Fruit fly (Drosophila melanogaster): Measurements from ENCODE around the gene Gdh.

Gene Gdh

DNA sequence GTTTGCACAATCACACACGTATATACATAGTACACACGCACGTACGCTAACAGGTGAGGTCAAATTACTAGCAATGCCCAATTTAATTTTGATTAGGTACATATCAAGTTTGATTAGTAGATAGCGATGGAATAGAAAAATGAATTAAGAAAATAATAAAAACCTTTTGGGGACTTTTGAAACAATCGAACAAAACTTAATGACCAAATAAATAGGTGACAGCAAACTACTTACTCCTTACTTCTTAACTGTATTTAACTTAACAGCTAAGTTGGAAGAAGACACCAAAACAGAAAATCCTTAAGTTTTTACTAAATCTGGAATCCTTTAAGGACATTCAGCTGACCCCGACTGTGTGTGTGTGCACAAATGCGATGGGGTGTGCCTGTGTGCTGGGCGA is 40.9 kb downstream of the Gdh start:
- TF ChIP-seq CTCF (optimal IDR thresholded peaks at IDR 0.05) (no peak), CG8478 (optimal IDR thresholded peaks at IDR 0.05) (no peak)

DNA sequence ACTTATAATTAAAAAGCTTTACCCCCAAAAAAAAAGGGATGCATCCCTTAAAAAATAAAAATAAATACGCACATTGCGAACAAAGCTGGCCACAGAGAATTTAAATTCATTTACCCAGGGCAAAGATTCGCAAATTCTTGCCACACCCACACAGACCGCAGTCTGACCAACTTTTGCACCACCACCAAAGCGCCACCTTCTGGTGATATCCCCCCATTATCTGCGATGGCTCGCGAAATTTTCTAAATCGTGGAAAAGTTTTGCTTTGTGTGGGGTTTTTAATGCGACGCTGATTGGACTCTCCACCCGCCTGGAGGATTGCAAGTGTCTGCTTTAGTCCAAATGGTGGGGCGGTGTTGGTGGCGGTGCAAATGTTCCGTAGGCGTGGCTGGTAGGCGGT is 42.8 kb downstream of the Gdh start:
- TF ChIP-seq CTCF (optimal IDR thresholded peaks at IDR 0.05) (peak; percentile 57 to 65), CG8478 (optimal IDR thresholded peaks at IDR 0.05) (no peak)

DNA sequence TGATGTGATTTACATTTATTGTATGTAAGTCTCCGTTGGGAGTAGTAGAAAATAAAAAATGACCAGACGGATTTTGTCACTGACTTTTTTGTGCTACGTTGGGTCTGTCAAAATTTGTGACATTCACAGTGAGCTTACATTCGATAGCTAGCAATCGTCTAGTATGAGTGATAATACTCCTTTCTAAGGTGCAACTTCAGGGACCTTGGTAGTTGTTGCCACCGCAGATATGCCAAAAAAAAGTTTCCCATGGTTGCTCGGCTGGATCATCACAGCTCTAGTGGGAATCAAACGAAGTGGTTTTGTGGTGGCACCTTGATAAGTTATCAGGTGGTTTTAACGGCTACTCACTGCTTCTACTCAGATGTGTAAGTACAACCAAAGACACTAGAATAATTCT is 49.4 kb downstream of the Gdh start, which contains the start of gene tbrd-1:
Gene tbrd-1, minus strand, starts transcription at position 101 of the 400 bp plus-strand sequence.
- TF ChIP-seq CG8478 (optimal IDR thresholded peaks at IDR 0.05) = no peak
- TF ChIP-seq CTCF (optimal IDR thresholded peaks at IDR 0.05) = no peak

DNA sequence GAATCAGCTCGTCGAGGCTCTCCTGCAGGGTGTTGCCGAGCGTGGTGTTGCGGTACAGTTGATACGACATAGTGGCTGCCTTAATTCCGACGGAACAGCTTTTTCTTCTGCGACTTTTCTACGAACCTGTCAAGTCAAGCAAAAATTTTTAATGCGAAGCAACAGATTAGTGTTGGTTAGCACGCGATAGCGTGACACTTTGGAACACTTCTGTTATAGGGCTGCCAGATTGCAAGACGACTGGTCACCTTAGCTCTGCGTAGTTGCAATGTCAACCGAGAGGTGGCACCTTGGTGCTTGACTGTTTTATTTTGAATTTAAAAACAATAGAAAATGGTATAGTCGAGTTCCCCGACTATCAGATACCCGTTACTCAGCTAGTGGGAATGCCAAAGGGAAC is 52.0 kb downstream of the Gdh start, which contains the start of gene TfIIA-S:
Gene TfIIA-S, minus strand, starts transcription at position 175 of the 400 bp plus-strand sequence.
- TF ChIP-seq CTCF (optimal IDR thresholded peaks at IDR 0.05) (peak; percentile 97 to 98), CG8478 (optimal IDR thresholded peaks at IDR 0.05) (no peak)

DNA sequence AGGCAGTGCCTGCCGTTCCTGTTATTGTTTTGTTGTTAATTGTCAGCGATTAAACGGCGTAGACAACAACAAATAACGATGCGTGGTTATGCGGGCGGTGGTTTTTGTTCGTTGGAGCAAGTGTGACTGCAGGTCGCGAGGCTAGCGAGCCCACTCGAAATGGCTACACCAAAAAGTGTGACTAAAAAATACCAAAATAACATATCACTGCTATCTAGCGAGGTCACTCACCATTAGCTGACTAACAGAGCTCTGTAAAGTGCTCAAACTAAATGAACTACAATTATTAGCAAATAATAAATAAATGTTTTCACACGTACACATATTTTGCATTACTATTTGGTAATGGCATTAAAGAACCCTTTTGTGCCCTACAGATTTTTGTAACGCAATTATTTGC is 53.0 kb downstream of the Gdh start, which contains the start of gene Pli:
Gene Pli, minus strand, starts transcription at position 131 of the 400 bp plus-strand sequence.
- peak; percentile 59 to 63 for TF ChIP-seq CTCF (optimal IDR thresholded peaks at IDR 0.05)
- TF ChIP-seq CG8478 (optimal IDR thresholded peaks at IDR 0.05) = no peak

DNA sequence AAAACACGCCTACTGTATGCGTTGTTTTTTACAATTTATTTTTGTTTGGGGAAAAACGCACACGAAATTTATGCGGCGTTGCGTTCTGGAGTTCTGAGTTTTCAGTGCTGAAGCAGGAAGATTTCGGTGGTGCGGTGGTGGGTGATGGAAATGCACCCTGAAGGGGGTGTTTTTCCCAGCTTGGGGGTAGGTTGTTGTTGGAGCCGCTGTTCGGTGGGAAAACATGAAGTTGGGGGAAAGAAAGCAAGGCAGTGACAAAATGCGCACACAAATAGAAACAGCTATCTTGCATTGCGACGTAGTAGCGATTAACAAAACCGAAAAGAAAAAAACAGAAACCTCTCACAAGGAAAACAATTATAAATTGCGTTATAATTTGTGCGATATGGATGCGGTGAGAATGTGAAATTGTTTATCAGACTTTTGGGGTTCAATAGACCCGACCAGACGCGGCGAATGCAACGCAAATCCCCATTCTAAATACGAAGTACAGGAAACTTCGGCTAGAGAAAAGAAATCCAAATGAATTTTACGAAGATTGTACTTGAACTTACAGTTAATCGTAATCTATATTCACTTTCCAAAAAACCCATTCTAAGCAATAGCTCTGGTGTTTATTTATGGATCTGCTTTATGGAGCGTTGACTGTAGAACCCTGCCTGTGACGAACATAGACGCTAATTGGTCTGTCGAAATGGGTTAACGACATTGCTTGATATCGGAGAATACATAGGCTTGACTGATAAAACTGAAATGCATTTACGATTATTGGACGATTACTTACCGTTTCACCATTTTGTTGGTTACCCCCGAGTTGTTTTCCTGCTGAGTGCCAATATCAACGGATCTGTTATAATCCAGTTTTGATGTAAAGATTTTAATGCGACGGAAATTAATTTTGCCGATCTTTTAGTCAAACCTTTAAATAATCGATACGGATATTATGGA is 54.4 kb downstream of the Gdh start:
- no peak for TF ChIP-seq CTCF (optimal IDR thresholded peaks at IDR 0.05)
- TF ChIP-seq CG8478 (optimal IDR thresholded peaks at IDR 0.05) = no peak

DNA sequence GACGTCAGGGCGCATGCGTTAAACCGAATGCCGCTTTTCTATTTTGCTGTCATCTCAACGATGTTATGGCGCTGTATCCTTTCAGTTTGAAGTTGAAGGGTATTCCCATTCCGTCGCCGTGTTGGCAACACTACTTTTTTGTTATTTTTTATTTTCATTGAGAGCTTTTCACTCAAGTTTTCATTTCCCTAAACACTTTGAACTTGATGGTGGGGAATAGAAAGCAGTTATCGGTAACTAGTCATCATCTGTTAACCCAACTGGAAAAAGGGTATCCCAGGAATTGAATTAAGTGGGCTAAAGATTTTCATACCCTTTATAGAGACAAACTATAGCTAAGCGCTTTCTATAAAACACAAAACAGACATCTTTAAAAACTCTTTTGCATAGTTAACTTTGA is 55.3 kb downstream of the Gdh start:
- no peak for TF ChIP-seq CG8478 (optimal IDR thresholded peaks at IDR 0.05)
- TF ChIP-seq CTCF (optimal IDR thresholded peaks at IDR 0.05) = no peak

DNA sequence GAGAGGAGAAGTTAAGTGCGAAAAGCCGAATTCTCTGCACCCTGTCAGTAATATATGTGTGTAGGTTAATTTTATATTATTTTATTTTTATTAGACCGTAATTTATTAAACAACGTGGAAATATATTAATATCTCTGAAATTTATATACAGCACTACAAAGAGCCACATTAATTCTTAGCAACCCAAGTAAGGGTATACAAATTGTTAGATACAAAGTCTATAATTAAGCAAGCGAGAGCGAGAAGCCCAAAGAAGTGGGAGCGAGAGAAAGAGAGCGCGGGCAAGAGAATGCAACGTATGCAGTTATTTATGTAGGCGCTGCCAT is 55.8 kb downstream of the Gdh start:
- TF ChIP-seq CTCF (optimal IDR thresholded peaks at IDR 0.05) (no peak), CG8478 (optimal IDR thresholded peaks at IDR 0.05) (no peak)

DNA sequence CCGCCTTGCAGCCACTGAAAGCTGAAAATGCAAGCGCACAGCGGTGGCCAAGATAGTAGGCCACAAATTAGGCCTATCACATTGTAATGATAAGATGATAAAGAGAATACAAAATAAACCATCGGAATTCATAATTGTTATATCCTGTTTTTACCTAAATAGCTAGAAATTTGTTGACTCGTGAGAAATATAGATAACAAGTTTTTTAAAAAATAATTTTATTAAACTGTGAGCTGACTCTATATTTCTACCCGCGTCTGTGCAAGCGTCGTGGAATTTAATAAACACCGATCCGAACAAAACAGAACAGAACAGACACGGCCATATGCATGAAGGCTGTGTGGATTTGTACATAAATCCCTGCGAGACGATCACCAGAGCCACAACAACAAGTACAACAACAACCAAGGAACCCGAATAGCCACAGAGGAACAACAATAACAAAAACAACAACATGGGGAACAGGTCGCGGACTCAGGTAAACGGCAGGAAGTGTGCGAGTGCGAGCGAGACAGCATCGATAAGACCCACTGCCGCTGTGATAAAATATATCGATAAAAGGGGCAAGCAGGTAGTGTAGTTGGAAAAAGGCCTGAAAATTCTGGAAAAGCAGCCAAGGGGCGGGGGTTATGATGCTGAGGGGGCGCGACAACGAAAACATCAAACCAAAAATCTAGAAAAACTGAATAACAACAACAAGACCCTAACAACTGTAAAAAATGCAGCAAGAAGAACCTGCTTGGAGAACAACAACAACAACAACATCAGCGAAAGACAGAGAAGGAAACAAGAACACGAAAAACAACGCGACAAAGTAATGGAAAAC is 56.4 kb downstream of the Gdh start:
- TF ChIP-seq CG8478 (optimal IDR thresholded peaks at IDR 0.05) = no peak
- TF ChIP-seq CTCF (optimal IDR thresholded peaks at IDR 0.05) = no peak

Measured in S2 (cell line).